Worm (Caenorhabditis elegans): ENCODE data around the gene F23H12.10.

Gene F23H12.10

DNA sequence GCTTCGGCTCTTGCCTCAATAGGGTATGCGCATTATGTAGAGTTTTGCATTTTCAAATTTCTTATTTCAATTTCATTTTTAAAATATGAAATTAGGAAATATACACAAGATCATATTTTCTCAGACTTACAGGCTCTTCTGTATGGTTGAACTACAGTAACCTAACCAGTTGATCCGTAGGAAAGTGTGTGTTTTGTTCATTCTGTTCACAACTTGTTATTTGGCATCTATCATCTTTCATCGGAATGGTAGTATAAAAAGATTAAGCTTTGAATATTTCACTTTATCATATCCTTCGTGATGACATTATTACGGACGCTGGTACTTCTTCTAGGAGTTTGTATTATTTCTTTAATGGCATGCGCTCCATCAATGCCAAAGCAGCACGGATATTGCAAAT is 31.9 kb upstream of the F23H12.10 start, which contains the start of gene K01D12.10:
K01D12.10 (plus strand) TSS at position 301 of the 400 bp plus-strand sequence.
- TF ChIP-seq pha-4 (tag; optimal IDR thresholded peaks at IDR 0.05) (no peak), elt-3 (tag; optimal IDR thresholded peaks at IDR 0.05) (no peak), bed-3 (GFP tag; optimal IDR thresholded peaks at IDR 0.05) (no peak), mab-5 (tag; optimal IDR thresholded peaks at IDR 0.05) (no peak), ceh-43 (GFP tag; optimal IDR thresholded peaks at IDR 0.05) (no peak)

DNA sequence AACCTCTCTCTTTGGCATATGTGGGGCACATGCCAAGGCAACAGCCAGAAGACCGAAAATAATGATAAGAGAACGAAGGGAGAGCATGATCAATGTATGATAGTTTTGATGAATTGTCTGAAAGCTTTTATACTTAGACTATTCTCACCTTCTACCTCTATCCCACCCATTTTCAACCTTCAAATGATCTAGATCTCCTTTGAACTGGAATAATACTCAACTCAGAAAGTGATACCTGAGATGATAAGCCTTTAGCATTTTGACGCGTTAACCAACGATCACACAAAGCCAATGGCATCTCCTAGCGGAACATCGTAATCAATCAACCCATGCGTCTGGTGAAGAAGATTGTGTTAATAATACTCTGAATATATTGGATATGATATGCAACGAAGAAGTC is 30.5 kb upstream of the F23H12.10 start, which contains the start of gene K01D12.9:
K01D12.9 (minus strand) TSS at position 101 of the 400 bp plus-strand sequence.
- no peak for TF ChIP-seq ztf-11 (tag; optimal IDR thresholded peaks at IDR 0.05)
- TF ChIP-seq nhr-28 (tag; optimal IDR thresholded peaks at IDR 0.05): no peak

DNA sequence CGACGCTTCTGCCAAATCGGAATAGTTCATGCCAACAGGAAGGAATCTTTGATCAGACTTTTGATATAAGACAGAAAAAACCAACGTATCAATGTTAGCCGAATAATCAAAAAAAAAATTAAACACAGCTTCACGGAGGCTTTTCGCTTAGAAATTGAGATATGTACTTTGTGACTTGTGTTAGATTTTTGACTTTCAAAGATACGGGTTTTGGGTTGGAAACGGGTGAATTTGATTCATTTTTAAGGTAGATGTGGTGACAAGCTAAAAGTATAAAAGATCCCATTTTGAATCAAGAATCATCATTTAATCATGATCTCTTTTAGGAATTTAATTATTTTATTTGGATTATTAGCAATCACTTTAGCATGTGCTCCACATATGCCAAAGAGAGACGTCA is 28.3 kb upstream of the F23H12.10 start, which contains the start of gene K01D12.8:
K01D12.8 (plus strand) TSS at position 301 of the 400 bp plus-strand sequence.
- TF ChIP-seq drap-1 (GFP tag; optimal IDR thresholded peaks at IDR 0.05): no peak
- TF ChIP-seq unc-62 (GFP tag; optimal IDR thresholded peaks at IDR 0.05): no peak
- no peak for TF ChIP-seq ceh-39 (tag; optimal IDR thresholded peaks at IDR 0.05)
- no peak for TF ChIP-seq lin-32 (GFP tag; optimal IDR thresholded peaks at IDR 0.05)
- no peak for TF ChIP-seq zip-8 (tag; optimal IDR thresholded peaks at IDR 0.05)
- TF ChIP-seq tbx-8 (GFP tag; optimal IDR thresholded peaks at IDR 0.05): no peak
- no peak for TF ChIP-seq ces-1 (GFP tag; optimal IDR thresholded peaks at IDR 0.05)
- no peak for TF ChIP-seq mls-2 (tag; optimal IDR thresholded peaks at IDR 0.05)
- no peak for TF ChIP-seq bed-3 (GFP tag; optimal IDR thresholded peaks at IDR 0.05)
- TF ChIP-seq nhr-2 (tag; optimal IDR thresholded peaks at IDR 0.05): no peak
- TF ChIP-seq blmp-1 (tag; optimal IDR thresholded peaks at IDR 0.05): no peak
- TF ChIP-seq mab-5 (tag; optimal IDR thresholded peaks at IDR 0.05): no peak
- TF ChIP-seq sptf-1 (tag; optimal IDR thresholded peaks at IDR 0.05): no peak
- TF ChIP-seq cnd-1 (tag; optimal IDR thresholded peaks at IDR 0.05): no peak
- no peak for TF ChIP-seq lin-13 (tag; optimal IDR thresholded peaks at IDR 0.05)
- TF ChIP-seq pha-4 (tag; optimal IDR thresholded peaks at IDR 0.05): no peak
- no peak for TF ChIP-seq ceh-43 (GFP tag; optimal IDR thresholded peaks at IDR 0.05)
- no peak for TF ChIP-seq M03D4.4 (tag; optimal IDR thresholded peaks at IDR 0.05)
- TF ChIP-seq nhr-237 (tag; optimal IDR thresholded peaks at IDR 0.05): no peak
- no peak for TF ChIP-seq sem-2 (GFP tag; optimal IDR thresholded peaks at IDR 0.05)

DNA sequence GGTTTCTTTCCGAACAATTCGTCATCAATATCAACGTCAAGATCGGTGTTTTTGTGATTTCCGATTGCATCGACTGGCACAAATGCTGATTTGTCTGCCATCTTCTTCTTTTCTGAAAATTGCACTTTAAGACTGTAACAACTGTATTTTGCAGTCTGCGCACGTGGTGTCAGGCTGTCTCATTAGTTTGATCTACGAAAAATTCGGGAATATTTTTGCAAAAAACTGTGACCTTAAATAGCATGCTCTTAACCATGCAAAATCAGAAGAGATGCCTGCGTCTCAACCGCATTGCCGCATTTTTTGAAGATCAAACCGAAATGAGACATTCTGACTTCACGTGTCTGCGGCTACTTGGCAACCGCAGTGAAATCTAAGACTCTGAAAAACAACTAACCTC is 27.3 kb upstream of the F23H12.10 start, which contains the start of gene K01D12.7:
K01D12.7 (minus strand) TSS at position 101 of the 400 bp plus-strand sequence.
- TF ChIP-seq nhr-28 (tag; optimal IDR thresholded peaks at IDR 0.05) (no peak), elt-1 (tag; optimal IDR thresholded peaks at IDR 0.05; ENCODE audit: borderline replicate concordance, insufficient read depth) (no peak)

DNA sequence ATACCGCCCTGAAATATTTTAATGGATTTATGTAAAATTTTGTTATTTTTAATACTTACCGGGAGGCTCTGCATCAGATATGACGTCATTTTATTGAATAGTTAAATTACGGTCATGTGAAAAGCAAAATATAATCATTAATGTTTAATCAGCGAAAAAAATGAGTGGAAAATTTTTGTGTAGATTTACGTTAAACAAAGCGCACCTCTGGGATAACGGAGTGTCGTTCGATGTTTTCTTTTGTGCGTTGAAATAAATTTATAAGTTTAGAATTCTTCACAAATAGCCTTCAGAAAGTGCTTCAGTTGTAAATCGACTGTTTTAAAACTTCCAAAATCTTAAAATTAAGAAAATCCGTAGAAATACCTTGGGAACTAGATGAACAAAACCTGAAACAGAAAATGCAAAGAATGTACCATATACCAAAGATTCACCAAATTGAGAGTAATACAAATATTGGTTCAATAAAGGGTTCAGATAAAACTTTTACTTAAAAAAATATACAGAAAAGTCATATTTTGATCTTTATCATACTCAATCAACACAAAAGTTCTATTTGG is 26.7 kb upstream of the F23H12.10 start, which contains the start of the genes K01D12.20 and miga-1:
K01D12.20 (minus strand) TSS at position 138 of the 560 bp plus-strand sequence.
miga-1 (minus strand) TSS at position 183 of the 560 bp plus-strand sequence.
- no peak for TF ChIP-seq lin-13 (tag; optimal IDR thresholded peaks at IDR 0.05)
- peak; percentile 71 for TF ChIP-seq zip-8 (tag; optimal IDR thresholded peaks at IDR 0.05)

DNA sequence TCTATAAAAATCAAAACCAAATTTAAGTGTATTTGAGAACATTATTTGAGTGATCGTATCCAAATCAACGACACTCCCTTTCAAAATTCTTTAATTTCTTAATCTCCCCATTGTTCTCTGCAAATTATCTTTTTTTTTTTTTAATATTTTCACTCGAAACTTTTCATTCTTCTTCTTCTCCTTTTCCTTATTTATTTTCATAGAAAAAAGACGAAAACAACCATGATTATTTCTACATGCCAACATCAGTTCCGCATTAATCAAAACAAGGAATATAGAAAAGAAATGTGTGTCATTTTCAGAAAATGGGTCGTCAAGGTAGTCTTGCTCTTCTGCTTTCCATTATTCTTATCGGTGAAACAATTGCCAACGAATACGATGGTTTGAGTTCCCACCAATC is 23.5 kb upstream of the F23H12.10 start, which contains the start of gene K01D12.5:
K01D12.5 (plus strand) TSS at position 301 of the 400 bp plus-strand sequence.
- TF ChIP-seq hlh-1 (tag; optimal IDR thresholded peaks at IDR 0.05): no peak
- TF ChIP-seq nhr-76 (tag; optimal IDR thresholded peaks at IDR 0.05): no peak
- TF ChIP-seq M03D4.4 (tag; optimal IDR thresholded peaks at IDR 0.05): no peak
- no peak for TF ChIP-seq unc-39 (tag; optimal IDR thresholded peaks at IDR 0.05)
- TF ChIP-seq ceh-43 (GFP tag; optimal IDR thresholded peaks at IDR 0.05): no peak
- no peak for TF ChIP-seq ceh-39 (tag; optimal IDR thresholded peaks at IDR 0.05)
- no peak for TF ChIP-seq elt-3 (tag; optimal IDR thresholded peaks at IDR 0.05)
- TF ChIP-seq nhr-28 (tag; optimal IDR thresholded peaks at IDR 0.05): no peak
- no peak for TF ChIP-seq drap-1 (GFP tag; optimal IDR thresholded peaks at IDR 0.05)
- no peak for TF ChIP-seq sptf-1 (tag; optimal IDR thresholded peaks at IDR 0.05)
- TF ChIP-seq lsy-2 (tag; optimal IDR thresholded peaks at IDR 0.05): no peak
- no peak for TF ChIP-seq pha-4 (tag; optimal IDR thresholded peaks at IDR 0.05)
- no peak for TF ChIP-seq mab-5 (tag; optimal IDR thresholded peaks at IDR 0.05)
- TF ChIP-seq sem-2 (GFP tag; optimal IDR thresholded peaks at IDR 0.05): no peak
- TF ChIP-seq nhr-237 (tag; optimal IDR thresholded peaks at IDR 0.05): no peak
- no peak for TF ChIP-seq lin-32 (GFP tag; optimal IDR thresholded peaks at IDR 0.05)
- TF ChIP-seq tbx-8 (GFP tag; optimal IDR thresholded peaks at IDR 0.05): no peak
- TF ChIP-seq nhr-2 (tag; optimal IDR thresholded peaks at IDR 0.05): no peak

All from whole organism, mixed stage, embryonic.